Worm (Caenorhabditis elegans) whole organism, L4 larva: ENCODE results near the gene srx-66.
A peak's percentile ranks its signal among the peaks of the same experiment; 100 is the strongest.

ENCODE experiments used
- F37D6.2 ChIP-seq: sonication (generic microtip); optimal IDR thresholded peaks from 2 replicates; lab custom pipeline; 2016; ENCODE audit warnings: mild to moderate bottlenecking, missing genetic modification characterization, missing compliant biosample characterization
- F49E8.2 ChIP-seq: sonication (generic microtip); optimal IDR thresholded peaks from 2 replicates; lab custom pipeline; 2016; ENCODE audit warnings: missing compliant biosample characterization, mild to moderate bottlenecking, missing genetic modification characterization, borderline replicate concordance
- aha-1 ChIP-seq: fragments of 150-350 bp; peaks from one replicate; lab custom pipeline; 2014; ENCODE audit warnings: missing biosample characterization, missing genetic modification characterization
- aly-2 ChIP-seq: sonication (generic microtip); optimal IDR thresholded peaks from 2 replicates; lab custom pipeline; 2018; ENCODE audit warnings: missing biosample characterization, missing genetic modification characterization
- ceh-28 ChIP-seq: fragments of 150-350 bp; optimal IDR thresholded peaks from 2 replicates; lab custom pipeline; 2014; ENCODE audit warnings: missing biosample characterization, missing genetic modification reagents, missing genetic modification characterization
- ceh-32 ChIP-seq: sonication (generic microtip); optimal IDR thresholded peaks from 2 replicates; lab custom pipeline; 2016; ENCODE audit warnings: mild to moderate bottlenecking, missing genetic modification characterization, missing compliant biosample characterization; ENCODE audit not compliant: poor library complexity
- ctbp-1 ChIP-seq: fragments of 200-800 bp; sonication (Bioruptor generic); IDR thresholded peaks from 2 replicates; pipeline ENCODE4 v1.3.6; 2022; ENCODE audit warnings: missing genetic modification reagents, missing genetic modification characterization, missing compliant biosample characterization
- daf-16 ChIP-seq, 3 experiments: sonication (generic microtip); optimal IDR thresholded peaks; 2 replicates each; lab custom pipeline; 2016 to 2017; ENCODE audit warnings: missing genetic modification characterization in 3 of 3, missing genetic modification reagents in 3 of 3, mild to moderate bottlenecking in 2 of 3, missing compliant biosample characterization in 2 of 3, missing biosample characterization in 1 of 3, moderate library complexity in 1 of 3
- dmd-6 ChIP-seq: fragments of 200-800 bp; sonication (Bioruptor generic); IDR thresholded peaks from 2 replicates; pipeline ENCODE4 v1.3.6; 2022; ENCODE audit warnings: missing genetic modification reagents, missing genetic modification characterization, missing compliant biosample characterization
- dpl-1 ChIP-seq: fragments of 150-350 bp; optimal IDR thresholded peaks from 2 replicates; lab custom pipeline; 2014; ENCODE audit warnings: missing biosample characterization, missing genetic modification reagents, missing genetic modification characterization
- dve-1 ChIP-seq: sonication (generic microtip); optimal IDR thresholded peaks from 2 replicates; lab custom pipeline; 2017; ENCODE audit warnings: antibody characterized with exemption, mild to moderate bottlenecking, missing genetic modification characterization, missing compliant biosample characterization; ENCODE audit not compliant: insufficient read depth
- egl-27 ChIP-seq: sonication (generic microtip); optimal IDR thresholded peaks from 3 replicates; lab custom pipeline; 2017; ENCODE audit warnings: missing biosample characterization, missing genetic modification reagents, missing genetic modification characterization
- hlh-11 ChIP-seq: fragments of 200-800 bp; sonication (Bioruptor generic); optimal IDR thresholded peaks from 2 replicates; lab custom pipeline; 2018; ENCODE audit warnings: mild to moderate bottlenecking, missing genetic modification characterization, missing compliant biosample characterization
- lin-1 ChIP-seq: fragments of 200-800 bp; sonication (Bioruptor generic); IDR thresholded peaks from 2 replicates; pipeline ENCODE4 v1.3.6; 2022; ENCODE audit warnings: missing genetic modification reagents, missing genetic modification characterization, missing compliant biosample characterization
- lin-29 ChIP-seq: fragments of 200-800 bp; sonication (Bioruptor generic); IDR thresholded peaks from 2 replicates; pipeline ENCODE4 v1.3.6; 2022; ENCODE audit warnings: missing genetic modification reagents, missing genetic modification characterization, missing compliant biosample characterization
- lin-38 ChIP-seq: fragments of 200-800 bp; sonication (Bioruptor generic); IDR thresholded peaks from 2 replicates; pipeline ENCODE4 v1.3.6; 2022; ENCODE audit warnings: missing genetic modification reagents, missing genetic modification characterization, missing compliant biosample characterization
- mdt-29 ChIP-seq: fragments of 200-800 bp; sonication (Bioruptor generic); IDR thresholded peaks from 2 replicates; pipeline ENCODE4 v1.3.6; 2022; ENCODE audit warnings: missing genetic modification reagents, missing genetic modification characterization, missing compliant biosample characterization
- mes-2 ChIP-seq: sonication (generic microtip); optimal IDR thresholded peaks from 2 replicates; lab custom pipeline; 2016; ENCODE audit warnings: missing genotype, mild to moderate bottlenecking, missing genetic modification characterization, missing compliant biosample characterization; ENCODE audit not compliant: poor library complexity, severe bottlenecking
- mxl-2 ChIP-seq: fragments of 200-800 bp; sonication (Bioruptor generic); conservative IDR thresholded peaks from 2 replicates; pipeline ENCODE4 v1.3.6; 2022; ENCODE audit warnings: missing genetic modification reagents, missing genetic modification characterization, missing compliant biosample characterization
- mxl-3 ChIP-seq: fragments of 200-800 bp; sonication (Bioruptor generic); optimal IDR thresholded peaks from 2 replicates; lab custom pipeline; 2018; ENCODE audit warnings: mild to moderate bottlenecking, missing genetic modification characterization, missing compliant biosample characterization
- nhr-11 ChIP-seq: fragments of 150-350 bp; optimal IDR thresholded peaks from 2 replicates; lab custom pipeline; 2014; ENCODE audit warnings: missing biosample characterization, missing genetic modification characterization
- nhr-25 ChIP-seq: sonication (generic microtip); optimal IDR thresholded peaks from 2 replicates; lab custom pipeline; 2017; ENCODE audit warnings: missing genetic modification characterization, mild to moderate bottlenecking, missing compliant biosample characterization, antibody characterized with exemption, moderate library complexity, borderline replicate concordance; ENCODE audit not compliant: insufficient read depth
- nhr-28 ChIP-seq: fragments of 150-350 bp; optimal IDR thresholded peaks from 2 replicates; lab custom pipeline; 2014; ENCODE audit warnings: missing biosample characterization, missing genetic modification characterization
- nhr-41 ChIP-seq: fragments of 200-800 bp; sonication (Bioruptor generic); IDR thresholded peaks from 2 replicates; pipeline ENCODE4 v1.3.6; 2022; ENCODE audit warnings: missing genetic modification reagents, missing genetic modification characterization, missing compliant biosample characterization
- pqm-1 ChIP-seq: sonication (generic microtip); optimal IDR thresholded peaks from 2 replicates; lab custom pipeline; 2017; ENCODE audit warnings: missing biosample characterization, missing genetic modification characterization
- sdz-12 ChIP-seq: fragments of 200-800 bp; sonication (Bioruptor generic); optimal IDR thresholded peaks from 2 replicates; lab custom pipeline; 2018; ENCODE audit warnings: mild to moderate bottlenecking, missing genetic modification characterization, missing compliant biosample characterization
- skn-1 ChIP-seq: fragments of 150-350 bp; optimal IDR thresholded peaks from 2 replicates; lab custom pipeline; 2014; ENCODE audit warnings: missing biosample characterization, missing genetic modification characterization
- snpc-4 ChIP-seq: fragments of 150-350 bp; optimal IDR thresholded peaks from 2 replicates; lab custom pipeline; 2014; ENCODE audit warnings: missing biosample characterization, missing genetic modification characterization
- spr-1 ChIP-seq: sonication (generic microtip); optimal IDR thresholded peaks from 2 replicates; lab custom pipeline; 2016; ENCODE audit warnings: mild to moderate bottlenecking, missing genetic modification characterization, missing compliant biosample characterization
- tra-1 ChIP-seq: fragments of 200-800 bp; sonication (Bioruptor generic); IDR thresholded peaks from 2 replicates; pipeline ENCODE4 v1.3.6; 2022; ENCODE audit warnings: missing genetic modification reagents, missing genetic modification characterization, missing compliant biosample characterization
- unc-130 ChIP-seq: sonication (generic microtip); optimal IDR thresholded peaks from 2 replicates; lab custom pipeline; 2016; ENCODE audit warnings: missing genetic modification reagents, missing genetic modification characterization, missing compliant biosample characterization
- unc-39 ChIP-seq: sonication (generic microtip); optimal IDR thresholded peaks from 2 replicates; lab custom pipeline; 2017; ENCODE audit warnings: missing biosample characterization, missing genetic modification characterization
- zfp-3 ChIP-seq: fragments of 200-800 bp; sonication (Bioruptor generic); conservative IDR thresholded peaks from 2 replicates; pipeline ENCODE4 v1.3.6; 2022; ENCODE audit warnings: missing genetic modification reagents, missing genetic modification characterization, missing compliant biosample characterization
- zip-11 ChIP-seq: fragments of 200-800 bp; sonication (Bioruptor generic); IDR thresholded peaks from 2 replicates; pipeline ENCODE4 v1.3.6; 2022; ENCODE audit warnings: missing genetic modification characterization, missing compliant biosample characterization

srx-66 gene

ce11 chrV:3931326-3931725, 11.9 kb downstream of the srx-66 start, which contains the start of gene srx-63:
Gene srx-63 (plus strand): TSS chrV:3931626.
- TF ChIP-seq ceh-32 (tag; lab: Kevin White, UChicago): no peak
- no peak for TF ChIP-seq zfp-3 (GFP tag; lab: Robert Waterston, UW)
- TF ChIP-seq mxl-3 (GFP tag; lab: Kevin White, UChicago): no peak
- no peak for TF ChIP-seq hlh-11 (tag; lab: Kevin White, UChicago)
- no peak for TF ChIP-seq sdz-12
- TF ChIP-seq unc-39 (tag; lab: Kevin White, UChicago): no peak
- TF ChIP-seq ceh-28 (tag; lab: Kevin White, UChicago): no peak
- TF ChIP-seq ctbp-1 (GFP tag; lab: Robert Waterston, UW): no peak
- TF ChIP-seq nhr-11 (tag; lab: Kevin White, UChicago): no peak
- TF ChIP-seq aly-2: no peak
- TF ChIP-seq lin-38 (GFP tag; lab: Robert Waterston, UW): no peak
- TF ChIP-seq lin-29 (GFP tag; lab: Robert Waterston, UW): no peak
- TF ChIP-seq, all 104 proteins: peak for 0

ce11 chrV:3935892-3936478, 16.6 kb downstream of the srx-66 start, which contains the start of gene cyp-35A5:
Gene cyp-35A5 (plus strand): TSS chrV:3936326.
- TF ChIP-seq mxl-2 (GFP tag; lab: Robert Waterston, UW): no peak
- peak; percentile 7 for TF ChIP-seq pqm-1 (tag; lab: Kevin White, UChicago)
- peak; percentile 86 for TF ChIP-seq nhr-28
- TF ChIP-seq zip-11 (GFP tag; lab: Robert Waterston, UW): no peak
- 0 out of 2 replicates have a peak, but pooled peaks have one; percentile 34 for TF ChIP-seq dmd-6 (GFP tag; lab: Robert Waterston, UW)

ce11 chrV:3938789-3939188, 19.4 kb downstream of the srx-66 start, which contains the start of gene cyp-35B1:
Gene cyp-35B1 (plus strand): TSS chrV:3939032.
- TF ChIP-seq skn-1 (tag; lab: Kevin White, UChicago) (no peak), lin-1 (no peak), F49E8.2 (no peak), spr-1 (tag; lab: Kevin White, UChicago) (no peak), dpl-1 (no peak), nhr-28 (peak; percentile 92), dve-1 (tag; lab: Kevin White, UChicago) (no peak), F37D6.2 (tag; lab: Kevin White, UChicago) (no peak), mes-2 (tag; lab: Kevin White, UChicago) (no peak), tra-1 (GFP tag; lab: Robert Waterston, UW) (no peak), egl-27 (tag; lab: Kevin White, UChicago) (no peak), daf-16 (GFP tag; optimal IDR thresholded peaks at IDR 0.05; lab: Kevin White, UChicago) (no peak), daf-16 (tag; optimal IDR thresholded peaks at IDR 0.05; lab: Kevin White, UChicago) (peak; percentile 68), nhr-41 (GFP tag; lab: Robert Waterston, UW) (no peak), lin-38 (GFP tag; lab: Robert Waterston, UW) (no peak), ceh-32 (tag; lab: Kevin White, UChicago) (no peak)

- TF ChIP-seq nhr-28 (peak; percentile 34), unc-130 (GFP tag; lab: Kevin White, UChicago) (no peak)
These were observed 22.5 kb downstream of the srx-66 start, which contains the start of gene cyp-35B2 for ce11 chrV:3941860-3942259. Gene cyp-35B2 (plus strand): TSS chrV:3942160.

- no peak for TF ChIP-seq nhr-25 (tag; lab: Kevin White, UChicago)
- TF ChIP-seq hlh-11 (tag; lab: Kevin White, UChicago): no peak
- TF ChIP-seq lin-29 (GFP tag; lab: Robert Waterston, UW): no peak
- peak; percentile 97 for TF ChIP-seq aha-1 (tag; lab: Kevin White, UChicago)
- TF ChIP-seq mdt-29 (GFP tag; lab: Robert Waterston, UW): no peak
- TF ChIP-seq snpc-4 (tag; lab: Kevin White, UChicago): no peak
- TF ChIP-seq, all 104 proteins: peak for 1
These were observed 24.0 kb downstream of the srx-66 start for ce11 chrV:3943364-3943763.
